Fruit fly (Drosophila melanogaster): ENCODE measurements around the gene CG13605.

- TF ChIP-seq CG8478 (optimal IDR thresholded peaks at IDR 0.05) (no peak), CTCF (optimal IDR thresholded peaks at IDR 0.05) (no peak)
Measured at dm6 chr3R:24079110-24079509, 33.1 kb downstream of the CG13605 start.

Data from S2 (cell line).